Worm (Caenorhabditis elegans) whole organism, young adult: ENCODE results near the gene trpp-9.
A peak's percentile ranks its signal among the peaks of the same experiment; 100 is the strongest.

ENCODE experiments used
- T26A5.8 ChIP-seq: sonication (generic microtip); optimal IDR thresholded peaks from 2 replicates; lab custom pipeline; 2016; ENCODE audit warnings: missing genetic modification characterization, missing compliant biosample characterization
- madf-8 ChIP-seq: fragments of 200-800 bp; sonication (Bioruptor generic); conservative IDR thresholded peaks from 2 replicates; pipeline ENCODE4 v1.3.6; 2022; ENCODE audit warnings: missing genetic modification reagents, missing genetic modification characterization, missing compliant biosample characterization
- mcd-1 ChIP-seq: fragments of 200-800 bp; sonication (Bioruptor generic); IDR thresholded peaks from 2 replicates; pipeline ENCODE4 v1.3.6; 2022; ENCODE audit warnings: missing genetic modification reagents, missing genetic modification characterization, missing compliant biosample characterization
- nhr-90 ChIP-seq: sonication (generic microtip); optimal IDR thresholded peaks from 2 replicates; lab custom pipeline; 2016; ENCODE audit warnings: missing genotype, mild to moderate bottlenecking, missing genetic modification characterization, missing compliant biosample characterization
- pha-4 ChIP-seq: fragments of 150-350 bp; sonication (generic microtip); optimal IDR thresholded peaks from 2 replicates; lab custom pipeline; 2014; ENCODE audit warnings: missing biosample characterization, missing genetic modification reagents, missing genetic modification characterization

DNA sequence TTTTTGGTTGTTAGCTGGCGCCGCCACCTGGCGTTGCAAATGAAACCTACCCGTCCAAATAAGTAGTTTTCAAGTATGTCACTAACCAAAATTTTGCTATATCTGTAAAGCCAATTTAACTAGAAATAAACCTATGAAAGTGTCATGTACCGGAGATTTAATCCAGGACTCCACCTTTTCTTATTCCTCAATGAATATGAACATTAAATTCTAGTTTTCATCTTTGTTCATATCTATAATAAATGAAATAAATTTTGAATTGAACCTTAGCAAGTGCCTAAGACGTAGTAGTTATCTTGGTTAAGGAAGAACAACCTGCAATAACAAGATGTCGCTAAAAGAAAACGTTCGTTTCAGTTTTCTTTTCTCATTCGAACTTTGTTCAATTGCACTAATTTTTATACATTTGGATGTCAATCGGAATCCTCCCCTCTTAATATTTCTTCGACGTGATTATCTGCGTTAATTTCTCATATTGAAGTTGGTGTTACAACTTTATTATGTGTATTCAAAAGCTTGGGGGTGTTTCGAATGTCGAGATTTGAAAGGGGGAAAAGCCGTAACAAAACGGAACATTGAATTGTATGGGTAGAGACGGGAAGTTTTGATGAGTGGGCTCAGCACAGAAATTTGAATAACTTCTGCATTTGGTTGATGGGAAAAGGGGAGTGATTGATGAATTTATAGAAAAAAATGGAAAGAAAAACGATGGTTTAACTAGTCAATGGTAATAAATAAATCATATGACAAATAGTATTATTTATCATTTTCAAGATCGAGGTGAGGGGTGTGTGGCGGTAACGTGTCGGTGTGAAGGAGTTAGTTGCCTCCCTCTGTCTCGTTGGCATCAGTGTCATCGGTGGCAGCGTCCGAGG is 39.7 kb downstream of the trpp-9 start:
- TF ChIP-seq madf-8 (GFP tag; lab: Robert Waterston, UW) (no peak), pha-4 (tag; lab: Kevin White, UChicago) (no peak), mcd-1 (GFP tag; lab: Robert Waterston, UW) (0 out of 2 replicates have a peak, but pooled peaks have one; percentile 29), T26A5.8 (no peak), nhr-90 (tag; lab: Kevin White, UChicago) (peak; percentile 27)
